Worm (Caenorhabditis elegans): Measurements from ENCODE around the gene hst-6.

ce11 chrX:5321563-5321962 lies 46.2 kb downstream of the hst-6 start:
- TF ChIP-seq zag-1 (tag; optimal IDR thresholded peaks at IDR 0.05), result no peak
- no peak for TF ChIP-seq lir-3 (tag; optimal IDR thresholded peaks at IDR 0.05; ENCODE audit: poor library complexity)
- TF ChIP-seq lin-39 (tag; optimal IDR thresholded peaks at IDR 0.05), result no peak
- TF ChIP-seq ztf-4 (tag; optimal IDR thresholded peaks at IDR 0.05), result no peak
- no peak for TF ChIP-seq egl-27 (tag; optimal IDR thresholded peaks at IDR 0.05)
- no peak for TF ChIP-seq nhr-77 (tag; optimal IDR thresholded peaks at IDR 0.05)
- no peak for TF ChIP-seq unc-62 (GFP tag; optimal IDR thresholded peaks at IDR 0.05)

Measured in whole organism, L1 larva.